Worm (Caenorhabditis elegans) whole organism, L4 larva: ENCODE data around the gene unc-116.

Experiments
- F37D6.2 ChIP-seq: sonication (generic microtip); optimal IDR thresholded peaks from 2 replicates; lab custom pipeline; 2016; ENCODE audit warnings: mild to moderate bottlenecking, missing genetic modification characterization, missing compliant biosample characterization
- R02D3.7 ChIP-seq: fragments of 150-350 bp; sonication (generic microtip); optimal IDR thresholded peaks from 3 replicates; lab custom pipeline; 2014; ENCODE audit warnings: missing biosample characterization, missing genetic modification characterization
- T26A8.4 ChIP-seq: fragments of 200-800 bp; sonication (Bioruptor generic); IDR thresholded peaks from 2 replicates; pipeline ENCODE4 v1.3.6; 2022; ENCODE audit warnings: missing genetic modification characterization, missing compliant biosample characterization
- aha-1 ChIP-seq: fragments of 150-350 bp; peaks from one replicate; lab custom pipeline; 2014; ENCODE audit warnings: missing biosample characterization, missing genetic modification characterization
- ceh-32 ChIP-seq: sonication (generic microtip); optimal IDR thresholded peaks from 2 replicates; lab custom pipeline; 2016; ENCODE audit warnings: mild to moderate bottlenecking, missing genetic modification characterization, missing compliant biosample characterization; ENCODE audit not compliant: poor library complexity
- ctbp-1 ChIP-seq: fragments of 200-800 bp; sonication (Bioruptor generic); IDR thresholded peaks from 2 replicates; pipeline ENCODE4 v1.3.6; 2022; ENCODE audit warnings: missing genetic modification reagents, missing genetic modification characterization, missing compliant biosample characterization
- daf-12 ChIP-seq: fragments of 150-350 bp; optimal IDR thresholded peaks from 2 replicates; lab custom pipeline; 2014; ENCODE audit warnings: missing biosample characterization, missing genetic modification reagents, missing genetic modification characterization
- daf-16 ChIP-seq, 3 experiments: sonication (generic microtip); optimal IDR thresholded peaks; 2 replicates each; lab custom pipeline; 2016 to 2017; ENCODE audit warnings: missing genetic modification characterization in 3 of 3, missing genetic modification reagents in 3 of 3, mild to moderate bottlenecking in 2 of 3, missing compliant biosample characterization in 2 of 3, missing biosample characterization in 1 of 3, moderate library complexity in 1 of 3
- daf-19 ChIP-seq: fragments of 200-800 bp; sonication (Bioruptor generic); conservative IDR thresholded peaks from 2 replicates; pipeline ENCODE4 v1.3.6; 2022; ENCODE audit warnings: missing genetic modification characterization, missing compliant biosample characterization
- dmd-6 ChIP-seq: fragments of 200-800 bp; sonication (Bioruptor generic); IDR thresholded peaks from 2 replicates; pipeline ENCODE4 v1.3.6; 2022; ENCODE audit warnings: missing genetic modification reagents, missing genetic modification characterization, missing compliant biosample characterization
- duxl-1 ChIP-seq: sonication (generic microtip); optimal IDR thresholded peaks from 2 replicates; lab custom pipeline; 2016; ENCODE audit warnings: mild to moderate bottlenecking, missing genetic modification characterization, moderate library complexity, missing compliant biosample characterization; ENCODE audit not compliant: poor library complexity
- dve-1 ChIP-seq: sonication (generic microtip); optimal IDR thresholded peaks from 2 replicates; lab custom pipeline; 2017; ENCODE audit warnings: antibody characterized with exemption, mild to moderate bottlenecking, missing genetic modification characterization, missing compliant biosample characterization; ENCODE audit not compliant: insufficient read depth
- hlh-11 ChIP-seq: fragments of 200-800 bp; sonication (Bioruptor generic); optimal IDR thresholded peaks from 2 replicates; lab custom pipeline; 2018; ENCODE audit warnings: mild to moderate bottlenecking, missing genetic modification characterization, missing compliant biosample characterization
- hlh-30 ChIP-seq: sonication (generic microtip); optimal IDR thresholded peaks from 2 replicates; lab custom pipeline; 2017; ENCODE audit warnings: antibody characterized with exemption, mild to moderate bottlenecking, missing genetic modification characterization, missing compliant biosample characterization; ENCODE audit not compliant: insufficient read depth
- hmg-1.1 ChIP-seq: fragments of 200-800 bp; sonication (Bioruptor generic); IDR thresholded peaks from 2 replicates; pipeline ENCODE4 v1.3.6; 2022; ENCODE audit warnings: missing genetic modification reagents, missing genetic modification characterization, missing compliant biosample characterization
- jun-1 ChIP-seq: fragments of 150-350 bp; optimal IDR thresholded peaks from 2 replicates; lab custom pipeline; 2014; ENCODE audit warnings: missing biosample characterization, missing genetic modification reagents, missing genetic modification characterization
- lsy-2 ChIP-seq, 2 experiments: fragments of 150-350 bp in 1 of 2; sonication (generic microtip) in 1 of 2; optimal IDR thresholded peaks; 2 replicates each; lab custom pipeline; 2014 to 2017; ENCODE audit warnings: missing biosample characterization in 2 of 2, missing genetic modification characterization in 2 of 2
- madf-9 ChIP-seq: fragments of 200-800 bp; sonication (Bioruptor generic); conservative IDR thresholded peaks from 2 replicates; pipeline ENCODE4 v1.3.6; 2022; ENCODE audit warnings: missing genetic modification reagents, missing genetic modification characterization, missing compliant biosample characterization
- mdl-1 ChIP-seq, 2 experiments: fragments of 150-350 bp in 1 of 2; sonication (generic microtip) in 1 of 2; optimal IDR thresholded peaks; 2 replicates each; lab custom pipeline; 2014 to 2017; ENCODE audit warnings: missing biosample characterization in 2 of 2, missing genetic modification characterization in 2 of 2
- mep-1 ChIP-seq: fragments of 150-350 bp; sonication (generic microtip); optimal IDR thresholded peaks from 3 replicates; lab custom pipeline; 2014; ENCODE audit warnings: missing biosample characterization, missing genetic modification characterization
- nhr-11 ChIP-seq: fragments of 150-350 bp; optimal IDR thresholded peaks from 2 replicates; lab custom pipeline; 2014; ENCODE audit warnings: missing biosample characterization, missing genetic modification characterization
- nhr-28 ChIP-seq: fragments of 150-350 bp; optimal IDR thresholded peaks from 2 replicates; lab custom pipeline; 2014; ENCODE audit warnings: missing biosample characterization, missing genetic modification characterization
- pha-4 ChIP-seq, 2 experiments: fragments of 150-350 bp in 1 of 2; fragments of 200-800 bp in 1 of 2; sonication (Bioruptor generic) in 1 of 2; IDR thresholded peaks in 1 of 2; optimal IDR thresholded peaks in 1 of 2; 2 replicates each; pipeline versions ENCODE4 v1.3.6 to Lab custom; 2014 to 2022; ENCODE audit warnings: missing genetic modification characterization in 2 of 2, missing genetic modification reagents in 2 of 2, missing biosample characterization in 1 of 2, missing compliant biosample characterization in 1 of 2
- pqm-1 ChIP-seq: sonication (generic microtip); optimal IDR thresholded peaks from 2 replicates; lab custom pipeline; 2017; ENCODE audit warnings: missing biosample characterization, missing genetic modification characterization
- spr-3 ChIP-seq: fragments of 200-800 bp; sonication (Bioruptor generic); optimal IDR thresholded peaks from 2 replicates; lab custom pipeline; 2018; ENCODE audit warnings: mild to moderate bottlenecking, missing genetic modification characterization, missing compliant biosample characterization
- unc-62 ChIP-seq, 3 experiments: fragments of 150-350 bp in 1 of 3; sonication (generic microtip); optimal IDR thresholded peaks in 2 of 3; peaks in 1 of 3; 1 replicate in 1 of 3; 2 replicates in 2 of 3; lab custom pipeline; 2014 to 2017; ENCODE audit warnings: missing biosample characterization in 3 of 3, missing genetic modification characterization in 3 of 3, missing genetic modification reagents in 3 of 3, missing genotype in 1 of 3
- zfp-3 ChIP-seq: fragments of 200-800 bp; sonication (Bioruptor generic); conservative IDR thresholded peaks from 2 replicates; pipeline ENCODE4 v1.3.6; 2022; ENCODE audit warnings: missing genetic modification reagents, missing genetic modification characterization, missing compliant biosample characterization

The unc-116 gene

DNA sequence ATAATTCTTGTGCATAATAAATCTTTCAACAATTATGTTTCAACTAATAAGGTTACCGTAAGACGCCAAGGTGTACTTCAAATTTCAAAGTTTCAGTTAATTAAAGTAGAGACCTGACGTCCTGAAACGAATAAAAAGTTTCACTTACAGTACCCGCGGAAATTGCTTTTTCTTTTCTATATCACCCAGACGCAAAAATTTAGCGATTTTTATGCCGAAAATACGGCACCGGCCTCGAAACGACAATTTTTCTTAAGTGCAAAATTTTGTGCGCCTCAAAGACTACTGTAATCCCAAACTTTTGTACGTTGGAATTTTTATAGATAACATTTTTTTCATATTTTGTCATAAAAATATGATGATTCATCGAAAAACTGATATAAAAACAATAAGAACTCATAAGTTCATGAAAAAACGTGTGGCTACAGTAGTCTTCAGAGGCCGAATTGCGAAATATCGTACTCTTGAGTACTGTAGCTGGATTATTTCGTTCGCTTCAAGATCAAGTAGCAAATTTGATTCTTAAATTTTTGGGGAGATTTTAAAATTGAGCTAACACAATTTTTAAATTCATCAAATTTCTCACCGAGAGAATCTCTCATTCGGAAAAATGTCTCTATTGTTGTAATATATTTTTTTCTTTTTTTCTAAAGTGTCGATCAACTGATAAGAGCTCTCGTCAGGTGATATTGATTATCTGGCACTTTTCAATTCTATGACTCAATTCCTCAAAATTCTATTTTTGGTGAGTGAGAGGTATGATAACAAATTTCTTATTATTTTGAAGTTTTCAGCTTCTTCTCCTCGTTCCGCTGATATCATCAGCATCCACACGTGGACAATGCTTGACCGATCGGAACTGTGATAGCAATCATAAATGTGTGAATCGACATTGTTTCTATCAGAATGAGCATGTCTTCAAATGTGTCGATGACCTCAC lies 29.1 kb downstream of the unc-116 start, which contains the start of gene ZC262.13 (continued):
- TF ChIP-seq jun-1 (tag; lab: Kevin White, UChicago) (peak; percentile 2), zfp-3 (0 out of 2 replicates have a peak, but pooled peaks have one; percentile 58), T26A8.4 (GFP tag; lab: Robert Waterston, UW) (peak; percentile 25; the same call in 1 of the 2 replicates), pha-4 (GFP tag; IDR thresholded peaks at IDR 0.05; lab: Robert Waterston, UW) (peak; percentile 12; the same call in 1 of the 2 replicates), pha-4 (tag; optimal IDR thresholded peaks at IDR 0.05; lab: Kevin White, UChicago) (no peak)

ce11 chrIII:8324412-8324811 lies 30.6 kb downstream of the unc-116 start, which contains the start of gene F10E9.12:
TSS of gene F10E9.12 (plus strand) at chrIII:8324542.
- TF ChIP-seq hlh-30 = peak; percentile 66
- TF ChIP-seq nhr-28 (tag; lab: Kevin White, UChicago) = peak; percentile 1
- no peak for TF ChIP-seq zfp-3
- no peak for TF ChIP-seq ctbp-1 (GFP tag; lab: Robert Waterston, UW)
- TF ChIP-seq pqm-1 (tag; lab: Kevin White, UChicago) = peak; percentile 4
- TF ChIP-seq dve-1 (tag; lab: Kevin White, UChicago) = peak; percentile 54
- no peak for TF ChIP-seq daf-19 (GFP tag; lab: Robert Waterston, UW)
- TF ChIP-seq mep-1 (tag; lab: Kevin White, UChicago) = peak; percentile 5
- TF ChIP-seq hlh-11 (tag; lab: Kevin White, UChicago) = peak; percentile 30
- TF ChIP-seq daf-12 (tag; lab: Kevin White, UChicago) = no peak
- TF ChIP-seq unc-62 (GFP tag; optimal IDR thresholded peaks at IDR 0.05 in 1 of 2; lab: Kevin White, UChicago) = no peak
- no peak for TF ChIP-seq unc-62 (tag; optimal IDR thresholded peaks at IDR 0.05; lab: Kevin White, UChicago)
- peak in 1 of 2 experiments; percentile 14 for TF ChIP-seq mdl-1 (tag; optimal IDR thresholded peaks at IDR 0.05; lab: Kevin White, UChicago)
- TF ChIP-seq dmd-6 (GFP tag; lab: Robert Waterston, UW) = peak; percentile 26; the same call in 1 of the 2 replicates
- peak in 1 of 2 experiments; percentile 31 for TF ChIP-seq lsy-2 (tag; optimal IDR thresholded peaks at IDR 0.05; lab: Kevin White, UChicago)
- no peak for TF ChIP-seq daf-16 (GFP tag; optimal IDR thresholded peaks at IDR 0.05; lab: Kevin White, UChicago)
- peak; percentile 43 for TF ChIP-seq daf-16 (tag; optimal IDR thresholded peaks at IDR 0.05; lab: Kevin White, UChicago)
- TF ChIP-seq duxl-1 (tag; lab: Kevin White, UChicago) = no peak
- TF ChIP-seq ceh-32 = no peak
- TF ChIP-seq aha-1 (tag; lab: Kevin White, UChicago) = peak; percentile 9
- no peak for TF ChIP-seq spr-3 (GFP tag; lab: Kevin White, UChicago)
- TF ChIP-seq, all 104 proteins: peak for 11

- no peak for TF ChIP-seq R02D3.7 (tag; lab: Kevin White, UChicago)
- TF ChIP-seq nhr-11 (tag; lab: Kevin White, UChicago) = peak; percentile 68
- no peak for TF ChIP-seq unc-62 (GFP tag; optimal IDR thresholded peaks at IDR 0.05 in 1 of 2; lab: Kevin White, UChicago)
- TF ChIP-seq unc-62 (tag; optimal IDR thresholded peaks at IDR 0.05; lab: Kevin White, UChicago) = no peak
These were observed 32.2 kb downstream of the unc-116 start, which contains the start of gene F10E9.1 for ce11 chrIII:8322645-8323213. TSS of gene F10E9.1 (plus strand) at chrIII:8323163.

DNA sequence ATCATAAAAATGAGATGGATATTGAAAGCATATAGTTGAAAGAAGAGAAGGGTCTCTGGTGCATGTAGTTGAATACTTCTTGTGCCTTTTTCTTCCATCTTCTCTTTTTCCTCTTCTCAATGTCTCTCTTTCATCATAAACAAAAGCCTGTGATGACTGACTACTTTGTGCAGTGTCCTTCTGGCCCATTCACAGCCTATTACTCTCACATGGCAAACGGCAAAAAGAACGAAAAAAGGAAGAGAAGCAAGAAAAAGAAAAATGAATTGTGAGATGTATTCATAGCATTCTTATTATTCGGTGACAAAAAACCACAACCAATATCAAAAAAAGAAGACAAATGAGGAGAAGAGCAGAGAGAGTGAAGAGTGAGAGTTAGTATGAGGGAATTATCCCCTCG lies 33.7 kb downstream of the unc-116 start:
- TF ChIP-seq F37D6.2 (tag; lab: Kevin White, UChicago) (no peak), aha-1 (tag; lab: Kevin White, UChicago) (peak; percentile 7), unc-62 (GFP tag; optimal IDR thresholded peaks at IDR 0.05 in 1 of 2; lab: Kevin White, UChicago) (peak in 1 of 2 experiments; percentile 89), unc-62 (tag; optimal IDR thresholded peaks at IDR 0.05; lab: Kevin White, UChicago) (no peak), hmg-1.1 (GFP tag; lab: Robert Waterston, UW) (0 out of 2 replicates have a peak, but pooled peaks have one; percentile 8), hlh-30 (peak; percentile 6), madf-9 (GFP tag; lab: Robert Waterston, UW) (no peak)
